Worm (Caenorhabditis elegans) whole organism, young adult: ENCODE measurements around the gene srz-105.

Experiments
- B0336.3 ChIP-seq: fragments of 200-800 bp; sonication (Bioruptor generic); IDR thresholded peaks from 2 replicates; pipeline ENCODE4 v1.3.6; 2022; ENCODE audit warnings: missing genetic modification characterization, missing compliant biosample characterization
- C17E4.6 ChIP-seq: fragments of 200-800 bp; sonication (Bioruptor generic); IDR thresholded peaks from 2 replicates; pipeline ENCODE4 v1.3.6; 2022; ENCODE audit warnings: missing genetic modification reagents, missing genetic modification characterization, missing compliant biosample characterization
- F37B4.10 ChIP-seq: fragments of 200-800 bp; sonication (Bioruptor generic); IDR thresholded peaks from 2 replicates; pipeline ENCODE4 v1.3.6; 2022; ENCODE audit warnings: missing genetic modification characterization, missing compliant biosample characterization
- F52B5.7 ChIP-seq: sonication (generic microtip); optimal IDR thresholded peaks from 2 replicates; lab custom pipeline; 2016; ENCODE audit warnings: mild to moderate bottlenecking, missing genetic modification characterization, missing compliant biosample characterization
- F57A8.1 ChIP-seq: fragments of 200-800 bp; sonication (Bioruptor generic); optimal IDR thresholded peaks from 2 replicates; lab custom pipeline; 2018; ENCODE audit warnings: mild to moderate bottlenecking, missing genetic modification characterization, moderate library complexity, missing compliant biosample characterization
- T07F8.4 ChIP-seq: sonication (generic microtip); optimal IDR thresholded peaks from 2 replicates; lab custom pipeline; 2016; ENCODE audit warnings: mild to moderate bottlenecking, missing genetic modification characterization, moderate library complexity, missing compliant biosample characterization
- T26A5.8 ChIP-seq: sonication (generic microtip); optimal IDR thresholded peaks from 2 replicates; lab custom pipeline; 2016; ENCODE audit warnings: missing genetic modification characterization, missing compliant biosample characterization
- Y53F4B.3 ChIP-seq: fragments of 200-800 bp; sonication (Bioruptor generic); IDR thresholded peaks from 2 replicates; pipeline ENCODE4 v1.3.6; 2022; ENCODE audit warnings: missing genetic modification reagents, missing genetic modification characterization, missing compliant biosample characterization
- Y56A3A.18 ChIP-seq: fragments of 200-800 bp; sonication (Bioruptor generic); IDR thresholded peaks from 2 replicates; pipeline ENCODE4 v1.3.6; 2022; ENCODE audit warnings: missing genetic modification reagents, missing genetic modification characterization, missing compliant biosample characterization
- aptf-2 ChIP-seq: fragments of 200-800 bp; sonication (Bioruptor generic); conservative IDR thresholded peaks from 2 replicates; pipeline ENCODE4 v1.3.6; 2022; ENCODE audit warnings: missing genetic modification reagents, missing genetic modification characterization, missing compliant biosample characterization
- athp-1 ChIP-seq: sonication (generic microtip); optimal IDR thresholded peaks from 2 replicates; lab custom pipeline; 2017; ENCODE audit warnings: mild to moderate bottlenecking, missing genetic modification characterization, missing compliant biosample characterization
- ccch-3 ChIP-seq: fragments of 200-800 bp; sonication (Bioruptor generic); optimal IDR thresholded peaks from 2 replicates; lab custom pipeline; 2018; ENCODE audit warnings: mild to moderate bottlenecking, missing genetic modification characterization, missing compliant biosample characterization
- ceh-27 ChIP-seq: fragments of 200-800 bp; sonication (Bioruptor generic); optimal IDR thresholded peaks from 2 replicates; lab custom pipeline; 2018; ENCODE audit warnings: mild to moderate bottlenecking, missing genetic modification characterization, moderate library complexity, missing compliant biosample characterization
- ceh-58 ChIP-seq: fragments of 200-800 bp; sonication (Bioruptor generic); IDR thresholded peaks from 2 replicates; pipeline ENCODE4 v1.3.6; 2022; ENCODE audit warnings: missing genetic modification characterization, missing compliant biosample characterization
- ceh-79 ChIP-seq: sonication (generic microtip); optimal IDR thresholded peaks from 2 replicates; lab custom pipeline; 2017; ENCODE audit warnings: mild to moderate bottlenecking, missing genetic modification characterization, missing compliant biosample characterization
- ceh-91 ChIP-seq: fragments of 200-800 bp; sonication (Bioruptor generic); IDR thresholded peaks from 2 replicates; pipeline ENCODE4 v1.3.6; 2022; ENCODE audit warnings: missing genetic modification reagents, missing genetic modification characterization, missing compliant biosample characterization
- dox-1 ChIP-seq: fragments of 200-800 bp; sonication (Bioruptor generic); IDR thresholded peaks from 2 replicates; pipeline ENCODE4 v1.3.6; 2022; ENCODE audit warnings: missing genetic modification reagents, missing genetic modification characterization, missing compliant biosample characterization
- ekl-4 ChIP-seq: fragments of 200-800 bp; sonication (Bioruptor generic); IDR thresholded peaks from 2 replicates; pipeline ENCODE4 v1.3.6; 2022; ENCODE audit warnings: missing genetic modification reagents, missing genetic modification characterization, missing compliant biosample characterization
- ets-4 ChIP-seq: fragments of 200-800 bp; sonication (Bioruptor generic); optimal IDR thresholded peaks from 2 replicates; lab custom pipeline; 2018; ENCODE audit warnings: mild to moderate bottlenecking, missing genetic modification characterization, missing compliant biosample characterization
- hlh-12 ChIP-seq: sonication (generic microtip); optimal IDR thresholded peaks from 2 replicates; lab custom pipeline; 2016; ENCODE audit warnings: missing genetic modification characterization, missing compliant biosample characterization
- lag-1 ChIP-seq: fragments of 200-800 bp; sonication (Bioruptor generic); IDR thresholded peaks from 2 replicates; pipeline ENCODE4 v1.3.6; 2022; ENCODE audit warnings: missing genetic modification reagents, missing genetic modification characterization, missing compliant biosample characterization
- lin-26 ChIP-seq: fragments of 200-800 bp; sonication (Bioruptor generic); IDR thresholded peaks from 2 replicates; pipeline ENCODE4 v1.3.6; 2022; ENCODE audit warnings: missing genetic modification reagents, missing genetic modification characterization, missing compliant biosample characterization
- lin-40 ChIP-seq: sonication (generic microtip); optimal IDR thresholded peaks from 2 replicates; lab custom pipeline; 2016; ENCODE audit warnings: missing genetic modification characterization, mild to moderate bottlenecking, missing compliant biosample characterization, missing genotype, missing genetic modification reagents
- madf-10 ChIP-seq: sonication (generic microtip); optimal IDR thresholded peaks from 2 replicates; lab custom pipeline; 2016; ENCODE audit warnings: mild to moderate bottlenecking, missing genetic modification characterization, missing compliant biosample characterization
- madf-3 ChIP-seq: fragments of 200-800 bp; sonication (Bioruptor generic); IDR thresholded peaks from 2 replicates; pipeline ENCODE4 v1.3.6; 2022; ENCODE audit warnings: missing genetic modification reagents, missing genetic modification characterization, missing compliant biosample characterization
- madf-6 ChIP-seq: fragments of 200-800 bp; sonication (Bioruptor generic); IDR thresholded peaks from 2 replicates; pipeline ENCODE4 v1.3.6; 2022; ENCODE audit warnings: missing genetic modification reagents, missing genetic modification characterization, missing compliant biosample characterization
- mcd-1 ChIP-seq: fragments of 200-800 bp; sonication (Bioruptor generic); IDR thresholded peaks from 2 replicates; pipeline ENCODE4 v1.3.6; 2022; ENCODE audit warnings: missing genetic modification reagents, missing genetic modification characterization, missing compliant biosample characterization
- nhr-179 ChIP-seq: sonication (generic microtip); optimal IDR thresholded peaks from 2 replicates; lab custom pipeline; 2016; ENCODE audit warnings: mild to moderate bottlenecking, missing genetic modification characterization, missing compliant biosample characterization
- pha-4 ChIP-seq: fragments of 150-350 bp; sonication (generic microtip); optimal IDR thresholded peaks from 2 replicates; lab custom pipeline; 2014; ENCODE audit warnings: missing biosample characterization, missing genetic modification reagents, missing genetic modification characterization
- rcor-1 ChIP-seq: fragments of 200-800 bp; sonication (Bioruptor generic); IDR thresholded peaks from 2 replicates; pipeline ENCODE4 v1.3.6; 2022; ENCODE audit warnings: missing genetic modification reagents, missing genetic modification characterization, missing compliant biosample characterization
- rpc-1 ChIP-seq, 2 experiments: fragments of 150-350 bp in 1 of 2; sonication (generic microtip) in 1 of 2; optimal IDR thresholded peaks; 2 replicates each; lab custom pipeline; 2014 to 2018; ENCODE audit warnings: missing biosample characterization in 1 of 2, missing genetic modification characterization in 1 of 2, missing genetic modification reagents in 1 of 2, missing genotype in 1 of 2
- snpc-1.1 ChIP-seq: sonication (generic microtip); optimal IDR thresholded peaks from 2 replicates; lab custom pipeline; 2017; ENCODE audit warnings: missing genetic modification characterization, mild to moderate bottlenecking, missing compliant biosample characterization, antibody characterized with exemption, moderate library complexity, missing genotype, missing genetic modification reagents; ENCODE audit not compliant: insufficient read depth
- snpc-3.4 ChIP-seq: sonication (generic microtip); optimal IDR thresholded peaks from 2 replicates; lab custom pipeline; 2017; ENCODE audit warnings: missing genetic modification characterization, mild to moderate bottlenecking, missing compliant biosample characterization, antibody characterized with exemption, moderate library complexity, missing genotype, missing genetic modification reagents
- sptf-2 ChIP-seq: fragments of 200-800 bp; sonication (Bioruptor generic); optimal IDR thresholded peaks from 2 replicates; lab custom pipeline; 2018; ENCODE audit warnings: mild to moderate bottlenecking, missing genetic modification characterization, missing compliant biosample characterization
- tbp1 ChIP-seq: fragments of 200-800 bp; sonication (Bioruptor generic); optimal IDR thresholded peaks from 2 replicates; lab custom pipeline; 2018; ENCODE audit warnings: mild to moderate bottlenecking, missing genetic modification characterization, missing compliant biosample characterization
- zim-3 ChIP-seq: sonication (generic microtip); optimal IDR thresholded peaks from 2 replicates; lab custom pipeline; 2017; ENCODE audit warnings: mild to moderate bottlenecking, missing genetic modification characterization, moderate library complexity, missing compliant biosample characterization
- ztf-18 ChIP-seq: sonication (generic microtip); optimal IDR thresholded peaks from 2 replicates; lab custom pipeline; 2016; ENCODE audit warnings: missing genotype, mild to moderate bottlenecking, missing genetic modification characterization, missing compliant biosample characterization
- ztf-6 ChIP-seq: fragments of 200-800 bp; sonication (Bioruptor generic); IDR thresholded peaks from 2 replicates; pipeline ENCODE4 v1.3.6; 2022; ENCODE audit warnings: missing genetic modification reagents, missing genetic modification characterization, missing compliant biosample characterization

Gene srz-105

DNA sequence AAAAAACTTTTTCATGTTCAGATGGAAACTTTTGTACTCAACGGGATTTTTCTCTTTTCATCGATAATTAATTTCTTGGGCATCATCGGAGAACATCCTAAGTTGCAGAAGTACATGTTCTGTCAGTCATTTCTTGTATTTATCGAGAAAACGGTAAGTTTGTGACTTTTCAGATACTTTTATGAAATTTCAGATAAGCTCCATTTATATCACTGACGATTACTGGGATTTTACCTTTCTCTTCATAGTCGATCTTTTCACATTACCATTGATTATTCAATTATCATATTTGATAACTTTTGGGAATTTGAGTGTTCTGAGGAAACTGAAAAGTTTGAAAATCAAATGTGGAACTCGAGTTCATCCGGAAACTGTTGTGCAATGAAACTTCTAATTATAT is at the start of gene srz-105:
Gene srz-105, plus strand, starts transcription at position 301 of the 400 bp plus-strand sequence.
- TF ChIP-seq sptf-2 (GFP tag; lab: Kevin White, UChicago) (no peak), tbp1 (GFP tag; lab: Kevin White, UChicago) (no peak), C17E4.6 (GFP tag; lab: Robert Waterston, UW) (no peak), ceh-79 (tag; lab: Kevin White, UChicago) (no peak), F52B5.7 (tag; lab: Kevin White, UChicago) (no peak), ceh-27 (no peak), athp-1 (tag; lab: Kevin White, UChicago) (no peak), ztf-18 (tag; lab: Kevin White, UChicago) (no peak), T26A5.8 (no peak)

DNA sequence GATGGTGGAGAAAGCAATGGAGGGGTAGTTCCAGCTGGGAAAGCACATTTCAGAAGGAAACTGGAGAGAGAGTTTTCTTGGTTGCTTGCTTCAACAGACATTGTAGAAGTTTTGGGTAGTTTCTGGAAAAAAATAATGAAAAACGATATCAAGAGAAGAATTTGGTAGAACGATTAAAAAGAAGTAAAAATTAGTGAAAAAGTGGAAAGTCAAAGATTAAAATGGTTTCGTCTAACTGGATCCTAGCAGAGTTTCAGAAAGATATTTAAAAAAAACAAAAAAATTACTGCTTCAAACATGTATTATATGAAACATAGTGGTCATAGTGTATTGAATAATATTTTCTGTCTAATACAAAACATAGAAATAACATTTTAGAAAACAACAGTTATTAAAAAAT is 47.4 kb upstream of the srz-105 start, which contains the start of gene F38C2.7:
Gene F38C2.7, minus strand, starts transcription at position 101 of the 400 bp plus-strand sequence.
- TF ChIP-seq ceh-91 (GFP tag; lab: Robert Waterston, UW) = no peak
- TF ChIP-seq lag-1 (GFP tag; lab: Robert Waterston, UW) = no peak
- TF ChIP-seq rpc-1 (optimal IDR thresholded peaks at IDR 0.05; lab: Kevin White, UChicago) = no peak
- TF ChIP-seq rpc-1 (tag; optimal IDR thresholded peaks at IDR 0.05; lab: Kevin White, UChicago) = no peak
- no peak for TF ChIP-seq snpc-1.1 (tag; lab: Kevin White, UChicago)
- TF ChIP-seq F37B4.10 (GFP tag; lab: Robert Waterston, UW) = no peak
- TF ChIP-seq rcor-1 (GFP tag; lab: Robert Waterston, UW) = no peak
- no peak for TF ChIP-seq ztf-6 (GFP tag; lab: Robert Waterston, UW)
- no peak for TF ChIP-seq lin-40
- no peak for TF ChIP-seq nhr-179 (tag; lab: Kevin White, UChicago)
- no peak for TF ChIP-seq T07F8.4
- no peak for TF ChIP-seq Y53F4B.3 (GFP tag; lab: Robert Waterston, UW)
- TF ChIP-seq madf-3 (GFP tag; lab: Robert Waterston, UW) = no peak
- TF ChIP-seq ceh-27 = no peak
- no peak for TF ChIP-seq B0336.3 (GFP tag; lab: Robert Waterston, UW)
- TF ChIP-seq ccch-3 (GFP tag; lab: Kevin White, UChicago) = no peak
- TF ChIP-seq athp-1 (tag; lab: Kevin White, UChicago) = no peak

ce11 chrIV:16277902-16278301 is 46.8 kb upstream of the srz-105 start, which contains the start of gene ccch-2:
Gene ccch-2, plus strand, starts transcription at chrIV:16278202.
- no peak for TF ChIP-seq snpc-3.4
- no peak for TF ChIP-seq tbp1 (GFP tag; lab: Kevin White, UChicago)
- TF ChIP-seq madf-10 (tag; lab: Kevin White, UChicago) = no peak
- TF ChIP-seq hlh-12 (tag; lab: Kevin White, UChicago) = no peak
- no peak for TF ChIP-seq lin-26 (GFP tag; lab: Robert Waterston, UW)
- no peak for TF ChIP-seq ceh-58
- no peak for TF ChIP-seq Y56A3A.18 (GFP tag; lab: Robert Waterston, UW)
- TF ChIP-seq pha-4 (tag; lab: Kevin White, UChicago) = no peak
- no peak for TF ChIP-seq dox-1 (GFP tag; lab: Robert Waterston, UW)

DNA sequence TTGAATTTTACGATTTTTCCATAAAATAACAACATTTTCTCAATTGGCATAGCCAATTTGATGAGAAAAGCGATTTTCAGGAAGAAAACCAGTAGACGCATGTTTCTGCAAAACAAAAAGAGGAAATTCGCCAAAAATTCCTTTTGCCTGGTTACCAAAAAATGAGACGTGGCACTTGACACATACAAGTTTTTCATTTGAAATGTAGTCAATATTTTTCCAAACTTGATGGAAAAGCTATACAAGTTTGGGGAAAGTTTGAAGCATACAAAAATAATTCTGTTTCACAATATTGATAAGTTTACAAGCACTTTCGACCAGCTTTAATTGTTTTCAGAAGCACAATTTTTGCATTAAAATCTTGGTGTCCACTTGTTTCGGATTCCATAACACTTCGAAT is 44.1 kb upstream of the srz-105 start, which contains the start of gene clec-191:
Gene clec-191, minus strand, starts transcription at position 101 of the 400 bp plus-strand sequence.
- no peak for TF ChIP-seq ets-4 (GFP tag; lab: Kevin White, UChicago)

DNA sequence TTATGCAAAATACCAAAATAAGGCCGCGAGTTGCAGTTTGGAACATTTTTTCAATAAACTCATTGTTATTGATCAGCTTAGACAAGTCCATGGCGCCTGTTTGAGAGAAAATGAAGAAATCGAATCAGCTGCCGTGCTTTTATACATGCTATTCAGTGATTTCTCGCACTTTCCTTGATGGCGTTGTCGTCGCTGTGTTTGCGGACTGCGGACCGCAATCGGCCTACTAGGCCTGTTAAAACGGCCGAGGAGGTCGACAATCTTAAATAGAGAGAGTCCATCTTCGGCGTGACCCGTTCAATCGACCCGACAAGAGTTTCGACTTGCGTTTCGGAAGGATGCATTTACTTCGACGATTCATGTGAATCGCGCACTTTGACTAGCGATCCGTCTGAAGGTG is 33.9 kb upstream of the srz-105 start, which contains the start of gene srz-75:
Gene srz-75, minus strand, starts transcription at position 101 of the 400 bp plus-strand sequence.
- no peak for TF ChIP-seq Y56A3A.18 (GFP tag; lab: Robert Waterston, UW)
- TF ChIP-seq madf-6 (GFP tag; lab: Robert Waterston, UW) = no peak
- no peak for TF ChIP-seq F57A8.1 (GFP tag; lab: Kevin White, UChicago)
- TF ChIP-seq lin-40 = no peak
- no peak for TF ChIP-seq zim-3
- TF ChIP-seq madf-10 (tag; lab: Kevin White, UChicago) = no peak
- TF ChIP-seq aptf-2 (GFP tag; lab: Robert Waterston, UW) = no peak
- TF ChIP-seq mcd-1 = no peak
- no peak for TF ChIP-seq ekl-4 (GFP tag; lab: Robert Waterston, UW)
